Fruit fly (Drosophila melanogaster) whole organism, prepupa: ENCODE measurements around the gene mip130.

Experiments
- Blimp-1 ChIP-seq: fragments of 200-800 bp; sonication (Bioruptor generic); optimal IDR thresholded peaks from 3 replicates; lab custom pipeline; 2017; ENCODE audit warnings: missing biosample characterization, missing genetic modification characterization, mild to moderate bottlenecking, moderate library complexity, missing genetic modification reagents
- CG10669 ChIP-seq: fragments of 200-800 bp; sonication (Bioruptor generic); optimal IDR thresholded peaks from 3 replicates; lab custom pipeline; 2018; ENCODE audit warnings: missing biosample characterization, mild to moderate bottlenecking, missing genetic modification characterization, moderate library complexity
- CG11294 ChIP-seq: fragments of 200-800 bp; sonication (Bioruptor generic); IDR thresholded peaks from 2 replicates; pipeline ENCODE4 v1.3.6; 2022; ENCODE audit warnings: missing biosample characterization, missing genetic modification characterization
- CG1621 ChIP-seq: fragments of 200-800 bp; sonication (Bioruptor generic); optimal IDR thresholded peaks from 3 replicates; lab custom pipeline; 2018; ENCODE audit warnings: missing biosample characterization, mild to moderate bottlenecking, missing genetic modification characterization
- CG16779 ChIP-seq: fragments of 200-800 bp; sonication (Bioruptor generic); optimal IDR thresholded peaks from 3 replicates; lab custom pipeline; 2017; ENCODE audit warnings: missing biosample characterization, mild to moderate bottlenecking, missing genetic modification characterization
- CG34406 ChIP-seq: fragments of 200-800 bp; sonication (Bioruptor generic); optimal IDR thresholded peaks from 3 replicates; lab custom pipeline; 2016; ENCODE audit warnings: missing biosample characterization, missing genetic modification characterization
- CG3919 ChIP-seq: fragments of 200-800 bp; sonication (Bioruptor generic); optimal IDR thresholded peaks from 3 replicates; lab custom pipeline; 2016; ENCODE audit warnings: missing biosample characterization, missing genetic modification characterization
- CG6276 ChIP-seq: fragments of 200-800 bp; sonication (Bioruptor generic); optimal IDR thresholded peaks from 2 replicates; lab custom pipeline; 2017; ENCODE audit warnings: missing biosample characterization, mild to moderate bottlenecking, missing genetic modification characterization
- CG6792 ChIP-seq: fragments of 200-800 bp; sonication (Bioruptor generic); optimal IDR thresholded peaks from 3 replicates; lab custom pipeline; 2016; ENCODE audit warnings: missing biosample characterization, missing genetic modification characterization
- CG6854 ChIP-seq: fragments of 200-800 bp; sonication (Bioruptor generic); optimal IDR thresholded peaks from 2 replicates; lab custom pipeline; 2017; ENCODE audit warnings: missing biosample characterization, mild to moderate bottlenecking, missing genetic modification characterization
- CG8319 ChIP-seq: fragments of 200-800 bp; sonication (Bioruptor generic); optimal IDR thresholded peaks from 3 replicates; lab custom pipeline; 2016; ENCODE audit warnings: missing biosample characterization, missing genetic modification characterization
- CG9139 ChIP-seq: fragments of 200-800 bp; sonication (Bioruptor generic); optimal IDR thresholded peaks from 3 replicates; lab custom pipeline; 2017; ENCODE audit warnings: missing biosample characterization, mild to moderate bottlenecking, missing genetic modification characterization
- Eip93F ChIP-seq: fragments of 200-800 bp; sonication (Bioruptor generic); optimal IDR thresholded peaks from 2 replicates; lab custom pipeline; 2016; ENCODE audit warnings: missing biosample characterization, mild to moderate bottlenecking, missing genetic modification characterization
- Ets96B ChIP-seq: fragments of 200-800 bp; optimal IDR thresholded peaks from 2 replicates; lab custom pipeline; 2019; ENCODE audit warnings: missing biosample characterization, mild to moderate bottlenecking, missing genetic modification characterization, moderate library complexity
- Hr38 ChIP-seq: sonication (Bioruptor generic); optimal IDR thresholded peaks from 2 replicates; lab custom pipeline; 2016; ENCODE audit warnings: missing biosample characterization, missing genetic modification characterization
- Hr4 ChIP-seq: fragments of 200-800 bp; sonication (Bioruptor generic); optimal IDR thresholded peaks from 3 replicates; lab custom pipeline; 2016; ENCODE audit warnings: missing biosample characterization, missing genetic modification characterization
- Lpt ChIP-seq: fragments of 200-800 bp; sonication (Bioruptor generic); optimal IDR thresholded peaks from 3 replicates; lab custom pipeline; 2016; ENCODE audit warnings: missing biosample characterization, missing genetic modification characterization
- Met ChIP-seq: fragments of 200-800 bp; sonication (Bioruptor generic); optimal IDR thresholded peaks from 3 replicates; lab custom pipeline; 2016; ENCODE audit warnings: missing biosample characterization, missing genetic modification characterization
- OdsH ChIP-seq: fragments of 200-800 bp; sonication (Bioruptor generic); optimal IDR thresholded peaks from 3 replicates; lab custom pipeline; 2016; ENCODE audit warnings: missing biosample characterization, missing genetic modification characterization
- Smox ChIP-seq: fragments of 200-800 bp; sonication (Bioruptor generic); optimal IDR thresholded peaks from 3 replicates; lab custom pipeline; 2016; ENCODE audit warnings: missing biosample characterization, missing genetic modification characterization
- Sox102F ChIP-seq: fragments of 200-800 bp; sonication (Bioruptor generic); optimal IDR thresholded peaks from 2 replicates; lab custom pipeline; 2016; ENCODE audit warnings: missing biosample characterization, mild to moderate bottlenecking, missing genetic modification characterization
- Sox15 ChIP-seq: fragments of 200-800 bp; sonication (Bioruptor generic); optimal IDR thresholded peaks from 3 replicates; lab custom pipeline; 2016; ENCODE audit warnings: missing biosample characterization, missing genetic modification characterization
- achi ChIP-seq: fragments of 200-800 bp; sonication (Bioruptor generic); optimal IDR thresholded peaks from 3 replicates; lab custom pipeline; 2016; ENCODE audit warnings: missing biosample characterization, missing genetic modification characterization
- cyc ChIP-seq: fragments of 200-800 bp; sonication (Bioruptor generic); optimal IDR thresholded peaks from 3 replicates; lab custom pipeline; 2016; ENCODE audit warnings: missing biosample characterization, missing genetic modification characterization
- dsx ChIP-seq: fragments of 200-800 bp; optimal IDR thresholded peaks from 3 replicates; lab custom pipeline; 2019; ENCODE audit warnings: missing biosample characterization, mild to moderate bottlenecking, missing genetic modification characterization, moderate library complexity; ENCODE audit not compliant: poor library complexity, severe bottlenecking
- eg ChIP-seq: fragments of 200-800 bp; sonication (Bioruptor generic); IDR thresholded peaks from 3 replicates; pipeline ENCODE4 v1.3.6; 2022; ENCODE audit warnings: missing biosample characterization, missing genetic modification characterization
- esn ChIP-seq: fragments of 200-800 bp; sonication (Bioruptor generic); optimal IDR thresholded peaks from 2 replicates; lab custom pipeline; 2016; ENCODE audit warnings: missing biosample characterization, mild to moderate bottlenecking, missing genetic modification characterization, moderate library complexity
- fd59A ChIP-seq: fragments of 200-800 bp; sonication (Bioruptor generic); optimal IDR thresholded peaks from 2 replicates; lab custom pipeline; 2017; ENCODE audit warnings: missing biosample characterization, mild to moderate bottlenecking, missing genetic modification characterization, missing genetic modification reagents
- fkh ChIP-seq: fragments of 200-800 bp; sonication (Bioruptor generic); optimal IDR thresholded peaks from 3 replicates; lab custom pipeline; 2017; ENCODE audit warnings: missing biosample characterization, mild to moderate bottlenecking, missing genetic modification characterization, moderate library complexity
- net ChIP-seq: fragments of 200-800 bp; sonication (Bioruptor generic); optimal IDR thresholded peaks from 3 replicates; lab custom pipeline; 2016; ENCODE audit warnings: missing biosample characterization, missing genetic modification characterization
- salr ChIP-seq, 2 experiments: fragments of 200-800 bp; sonication (Bioruptor generic); optimal IDR thresholded peaks; 3 replicates each; lab custom pipeline; 2016 to 2018; ENCODE audit warnings: missing biosample characterization in 2 of 2, missing genetic modification characterization in 2 of 2, mild to moderate bottlenecking in 1 of 2
- spab ChIP-seq: fragments of 200-800 bp; sonication (Bioruptor generic); optimal IDR thresholded peaks from 2 replicates; lab custom pipeline; 2017; ENCODE audit warnings: missing biosample characterization, mild to moderate bottlenecking, missing genetic modification characterization, missing genetic modification reagents
- svp ChIP-seq: fragments of 200-800 bp; sonication (Bioruptor generic); peaks from one replicate; lab custom pipeline; 2016; ENCODE audit warnings: missing biosample characterization, missing genetic modification characterization
- topi ChIP-seq: fragments of 200-800 bp; sonication (Bioruptor generic); optimal IDR thresholded peaks from 3 replicates; lab custom pipeline; 2016; ENCODE audit warnings: missing biosample characterization, missing genetic modification characterization
- vri ChIP-seq: fragments of 200-800 bp; sonication (Bioruptor generic); optimal IDR thresholded peaks from 3 replicates; lab custom pipeline; 2016; ENCODE audit warnings: missing biosample characterization, mild to moderate bottlenecking, missing genetic modification characterization

mip130 gene

dm6 chrX:1968581-1969258, 60.7 kb downstream of the mip130 start (continued):
- no peak for TF ChIP-seq Blimp-1 (GFP tag; lab: Kevin White, UChicago)
- TF ChIP-seq Met (GFP tag; lab: Kevin White, UChicago) = no peak
- no peak for TF ChIP-seq CG6854
- peak; percentile 6 for TF ChIP-seq fkh
- peak; percentile 90 for TF ChIP-seq Hr4 (GFP tag; lab: Kevin White, UChicago)
- peak; percentile 37 for TF ChIP-seq topi (GFP tag; lab: Kevin White, UChicago)
- peak; percentile 78 for TF ChIP-seq CG3919 (GFP tag; lab: Kevin White, UChicago)
- peak; percentile 87 for TF ChIP-seq CG11294 (GFP tag; lab: Robert Waterston, UW)
- peak; percentile 67 for TF ChIP-seq CG34406
- peak; percentile 80 for TF ChIP-seq net (GFP tag; lab: Kevin White, UChicago)
- TF ChIP-seq CG8319 (GFP tag; lab: Kevin White, UChicago) = peak; percentile 16
- TF ChIP-seq fd59A (GFP tag; lab: Kevin White, UChicago) = peak; percentile 66
- peak; percentile 30 for TF ChIP-seq cyc (GFP tag; lab: Kevin White, UChicago)
- peak; percentile 45 for TF ChIP-seq dsx (GFP tag; lab: Kevin White, UChicago)
- TF ChIP-seq Lpt = peak; percentile 83
- no peak for TF ChIP-seq Eip93F (GFP tag; lab: Kevin White, UChicago)
- peak; percentile 67 for TF ChIP-seq svp (GFP tag; lab: Kevin White, UChicago)
- TF ChIP-seq Ets96B (tag; lab: Kevin White, UChicago) = peak; percentile 69
- TF ChIP-seq CG1621 (tag; lab: Kevin White, UChicago) = peak; percentile 75
- TF ChIP-seq vri = no peak
- peak; percentile 71 for TF ChIP-seq CG10669
- peak; percentile 85 for TF ChIP-seq OdsH (GFP tag; lab: Kevin White, UChicago)
- TF ChIP-seq CG6276 (GFP tag; lab: Kevin White, UChicago) = peak; percentile 91
- TF ChIP-seq Hr38 (GFP tag; lab: Kevin White, UChicago) = no peak
- TF ChIP-seq Sox15 (GFP tag; lab: Kevin White, UChicago) = peak; percentile 56
- peak; percentile 31 to 71 for TF ChIP-seq salr (GFP tag; optimal IDR thresholded peaks at IDR 0.05; lab: Kevin White, UChicago)
- peak; percentile 76 for TF ChIP-seq achi
- peak; percentile 91 for TF ChIP-seq eg (GFP tag; lab: Robert Waterston, UW)
- TF ChIP-seq spab (GFP tag; lab: Kevin White, UChicago) = peak; percentile 68
- TF ChIP-seq Sox102F (GFP tag; lab: Kevin White, UChicago) = no peak
- peak; percentile 73 for TF ChIP-seq CG16779 (tag; lab: Kevin White, UChicago)
- peak; percentile 52 for TF ChIP-seq CG9139 (GFP tag; lab: Kevin White, UChicago)
- TF ChIP-seq Smox = no peak
- TF ChIP-seq esn (GFP tag; lab: Kevin White, UChicago) = peak; percentile 27
- peak; percentile 77 for TF ChIP-seq CG6792 (GFP tag; lab: Kevin White, UChicago)
- TF ChIP-seq, all 60 proteins: peak for 51
